Worm (Caenorhabditis elegans): ENCODE results near the gene pfs-2.

Gene pfs-2

ce11 chrII:14390036-14390763 is 32.0 kb downstream of the pfs-2 start, which contains the start of the genes kbp-3 and nurf-1 (continued):
- TF ChIP-seq rnt-1 (tag; optimal IDR thresholded peaks at IDR 0.05) (peak; percentile 31), snpc-4 (tag; optimal IDR thresholded peaks at IDR 0.05) (peak; percentile 9), tbx-2 (tag; optimal IDR thresholded peaks at IDR 0.05) (peak; percentile 40), nhr-20 (tag; optimal IDR thresholded peaks at IDR 0.05) (peak; percentile 47), aha-1 (tag; optimal IDR thresholded peaks at IDR 0.05) (no peak), mef-2 (tag; optimal IDR thresholded peaks at IDR 0.05) (no peak), jun-1 (tag; optimal IDR thresholded peaks at IDR 0.05) (no peak), nhr-47 (tag; optimal IDR thresholded peaks at IDR 0.05) (peak; percentile 53), efl-1 (optimal IDR thresholded peaks at IDR 0.05) (peak; percentile 77 to 91), efl-1 (GFP tag; optimal IDR thresholded peaks at IDR 0.05 in 1 of 2) (peak; percentile 91 to 99), unc-86 (tag; optimal IDR thresholded peaks at IDR 0.05) (no peak), nhr-84 (tag; optimal IDR thresholded peaks at IDR 0.05) (no peak), C16A3.4 (tag; optimal IDR thresholded peaks at IDR 0.05) (peak; percentile 67), lin-13 (GFP tag; optimal IDR thresholded peaks at IDR 0.05) (peak; percentile 5), elt-2 (tag; optimal IDR thresholded peaks at IDR 0.05) (no peak), swsn-7 (tag; optimal IDR thresholded peaks at IDR 0.05) (peak; percentile 14), unc-30 (tag; optimal IDR thresholded peaks at IDR 0.05) (no peak), nhr-12 (tag; optimal IDR thresholded peaks at IDR 0.05) (no peak), lir-3 (tag; optimal IDR thresholded peaks at IDR 0.05; ENCODE audit: poor library complexity) (no peak), zag-1 (tag; optimal IDR thresholded peaks at IDR 0.05) (no peak), mab-9 (GFP tag; IDR thresholded peaks at IDR 0.05) (no peak), ceh-90 (tag; optimal IDR thresholded peaks at IDR 0.05) (no peak), lin-14 (GFP tag; optimal IDR thresholded peaks at IDR 0.05) (no peak), ces-1 (GFP tag; optimal IDR thresholded peaks at IDR 0.05) (no peak), mdl-1 (tag; optimal IDR thresholded peaks at IDR 0.05) (peak in 1 of 2 experiments; percentile 52), ceh-88 (GFP tag; IDR thresholded peaks at IDR 0.05) (0 out of 2 replicates have a peak, but pooled peaks have one; percentile 13), nhr-11 (tag; optimal IDR thresholded peaks at IDR 0.05) (no peak), skn-1 (tag; optimal IDR thresholded peaks at IDR 0.05) (peak; percentile 62), vab-15 (tag; optimal IDR thresholded peaks at IDR 0.05) (no peak), nhr-90 (tag; optimal IDR thresholded peaks at IDR 0.05; ENCODE audit: poor library complexity) (no peak), xbp-1 (tag; optimal IDR thresholded peaks at IDR 0.05) (peak; percentile 38), Y116A8C.19 (tag; optimal IDR thresholded peaks at IDR 0.05; ENCODE audit: borderline replicate concordance) (no peak), dpl-1 (GFP tag; optimal IDR thresholded peaks at IDR 0.05) (peak; percentile 86 to 93 (median 89)), nhr-85 (tag) (no peak), nhr-76 (tag; optimal IDR thresholded peaks at IDR 0.05) (no peak), pax-3 (tag; optimal IDR thresholded peaks at IDR 0.05) (no peak), dsc-1 (tag; optimal IDR thresholded peaks at IDR 0.05) (peak; percentile 22), lin-39 (tag; optimal IDR thresholded peaks at IDR 0.05) (no peak), pqm-1 (tag; optimal IDR thresholded peaks at IDR 0.05) (no peak), nhr-28 (tag; optimal IDR thresholded peaks at IDR 0.05) (no peak), blmp-1 (tag; optimal IDR thresholded peaks at IDR 0.05) (peak; percentile 33), alr-1 (tag; optimal IDR thresholded peaks at IDR 0.05; ENCODE audit: borderline replicate concordance) (no peak), fkh-4 (tag; optimal IDR thresholded peaks at IDR 0.05; ENCODE audit: borderline replicate concordance) (no peak), snu-23 (GFP tag; optimal IDR thresholded peaks at IDR 0.05) (peak; percentile 68), ceh-8 (GFP tag; optimal IDR thresholded peaks at IDR 0.05) (no peak), hlh-17 (GFP tag; optimal IDR thresholded peaks at IDR 0.05; ENCODE audit: borderline replicate concordance) (no peak), sox-4 (tag; optimal IDR thresholded peaks at IDR 0.05) (no peak), isw-1 (GFP tag; IDR thresholded peaks at IDR 0.05) (no peak; the same call in 1 of the 2 replicates), hpl-2 (GFP tag; optimal IDR thresholded peaks at IDR 0.05) (no peak), tlp-1 (tag; optimal IDR thresholded peaks at IDR 0.05) (no peak), lin-15B (tag; optimal IDR thresholded peaks at IDR 0.05) (peak; percentile 65), sup-37 (GFP tag; optimal IDR thresholded peaks at IDR 0.05) (no peak)
